Worm (Caenorhabditis elegans): ENCODE results near the gene spv-1.

Gene spv-1

DNA sequence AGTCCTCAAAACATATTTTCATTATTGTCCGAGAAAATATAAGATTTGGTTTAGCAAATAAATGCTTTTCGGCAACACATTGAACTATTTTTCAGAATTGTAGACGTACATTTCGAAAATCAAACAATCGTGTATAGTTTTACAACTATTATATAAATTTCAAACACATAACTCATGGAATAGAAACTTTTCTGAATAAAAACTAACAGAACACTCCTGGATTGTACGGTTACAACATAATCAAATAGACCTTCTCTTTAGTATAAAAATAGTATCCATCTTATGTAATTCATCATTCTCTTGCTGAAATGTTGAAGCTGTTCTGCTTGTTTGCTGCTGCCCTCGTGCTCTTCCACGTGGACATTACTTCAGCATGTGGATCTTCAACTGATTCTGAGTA, 17.5 kb downstream of the spv-1 start, which contains the start of gene ZK675.4:
TSS of gene ZK675.4 (plus strand) at position 301 of the 400 bp plus-strand sequence.
- TF ChIP-seq ztf-22 (GFP tag; optimal IDR thresholded peaks at IDR 0.05) (no peak), rec-8 (tag; optimal IDR thresholded peaks at IDR 0.05) (no peak), ceh-91 (GFP tag; IDR thresholded peaks at IDR 0.05) (no peak), F23B12.7 (tag; optimal IDR thresholded peaks at IDR 0.05; ENCODE audit: insufficient read depth) (no peak), ekl-4 (GFP tag; IDR thresholded peaks at IDR 0.05) (no peak), F10E7.11 (tag; optimal IDR thresholded peaks at IDR 0.05) (no peak), hlh-12 (tag; optimal IDR thresholded peaks at IDR 0.05) (no peak), tlf-1 (GFP tag; optimal IDR thresholded peaks at IDR 0.05) (no peak), nhr-90 (tag; optimal IDR thresholded peaks at IDR 0.05) (no peak)

DNA sequence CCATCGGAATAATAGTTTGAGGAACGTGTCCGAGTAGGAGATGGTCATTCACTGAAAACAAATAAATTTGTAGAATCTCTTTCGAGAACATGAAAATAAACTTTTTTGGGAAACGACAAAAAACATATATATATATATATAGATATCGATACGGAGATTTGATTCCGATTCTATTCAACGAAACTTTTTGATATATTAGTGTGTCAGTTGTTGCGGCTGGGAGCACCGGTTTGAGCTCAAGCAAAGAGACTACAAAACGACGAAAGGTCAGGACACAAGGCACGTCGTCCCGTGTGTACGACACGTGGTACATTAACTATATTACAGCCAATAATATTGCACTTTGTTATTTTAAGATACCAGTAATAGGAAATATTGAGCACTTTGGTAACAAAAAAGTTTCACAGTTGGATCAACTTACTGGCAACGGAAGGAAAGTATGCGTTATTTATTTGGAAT, 20.9 kb downstream of the spv-1 start, which contains the start of gene best-23:
TSS of gene best-23 (minus strand) at position 51 of the 459 bp plus-strand sequence.
- TF ChIP-seq nhr-90 (tag; optimal IDR thresholded peaks at IDR 0.05) (no peak), fkh-3 (tag; optimal IDR thresholded peaks at IDR 0.05) (no peak), ZK185.1 (tag; optimal IDR thresholded peaks at IDR 0.05; ENCODE audit: poor library complexity, severe bottlenecking) (no peak), attf-5 (GFP tag; optimal IDR thresholded peaks at IDR 0.05) (no peak), K12H6.12 (tag; optimal IDR thresholded peaks at IDR 0.05) (no peak), ceh-58 (GFP tag; IDR thresholded peaks at IDR 0.05) (no peak), unc-62 (GFP tag; optimal IDR thresholded peaks at IDR 0.05) (no peak), aptf-2 (GFP tag; conservative IDR thresholded peaks at IDR 0.05) (no peak), B0336.3 (GFP tag; IDR thresholded peaks at IDR 0.05) (no peak), Y79H2A.3 (GFP tag; conservative IDR thresholded peaks at IDR 0.05) (no peak), ztf-26 (tag; optimal IDR thresholded peaks at IDR 0.05) (no peak), cebp-1 (GFP tag; IDR thresholded peaks at IDR 0.05) (no peak), cebp-1 (tag; optimal IDR thresholded peaks at IDR 0.05) (no peak), B0035.1 (tag; optimal IDR thresholded peaks at IDR 0.05) (no peak)

DNA sequence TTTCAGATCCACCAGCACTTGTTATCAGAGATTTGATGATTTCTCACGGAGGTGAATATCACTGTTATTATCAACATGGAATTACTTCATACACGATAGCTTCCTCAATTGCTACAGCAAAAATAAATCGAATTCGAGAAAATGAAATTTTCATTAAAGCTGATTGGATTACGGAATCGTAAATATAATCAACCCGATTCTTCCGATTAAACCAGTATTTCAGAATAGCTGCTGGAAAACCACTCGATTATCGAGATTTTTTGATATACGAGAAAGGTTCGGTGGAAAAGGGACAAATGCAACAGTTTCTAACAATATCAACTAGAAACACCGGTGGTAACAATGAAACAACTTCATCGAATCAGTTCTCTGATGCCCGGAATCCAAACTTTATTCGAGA, 26.5 kb downstream of the spv-1 start:
- no peak for TF ChIP-seq ztf-6 (GFP tag; IDR thresholded peaks at IDR 0.05)
- TF ChIP-seq ets-4 (GFP tag; optimal IDR thresholded peaks at IDR 0.05): no peak
- TF ChIP-seq somi-1 (GFP tag; optimal IDR thresholded peaks at IDR 0.05): no peak
- no peak for TF ChIP-seq nfyb-1 (GFP tag; IDR thresholded peaks at IDR 0.05)
- TF ChIP-seq mes-4 (tag; optimal IDR thresholded peaks at IDR 0.05): no peak
- no peak for TF ChIP-seq Y56A3A.18 (GFP tag; IDR thresholded peaks at IDR 0.05)
- TF ChIP-seq hlh-12 (tag; optimal IDR thresholded peaks at IDR 0.05): no peak
- TF ChIP-seq zfh-2 (GFP tag; conservative IDR thresholded peaks at IDR 0.05): no peak
- TF ChIP-seq madf-6 (GFP tag; IDR thresholded peaks at IDR 0.05): no peak
- TF ChIP-seq xnd-1 (tag; optimal IDR thresholded peaks at IDR 0.05): no peak
- TF ChIP-seq bed-2 (GFP tag; IDR thresholded peaks at IDR 0.05): no peak
- TF ChIP-seq pha-4 (tag; optimal IDR thresholded peaks at IDR 0.05): no peak
- no peak for TF ChIP-seq F57C9.4 (tag; optimal IDR thresholded peaks at IDR 0.05)
- TF ChIP-seq snpc-1.3 (tag; optimal IDR thresholded peaks at IDR 0.05; ENCODE audit: insufficient read depth): no peak
- TF ChIP-seq B0019.2 (GFP tag; conservative IDR thresholded peaks at IDR 0.05): no peak
- no peak for TF ChIP-seq F52B5.7 (tag; optimal IDR thresholded peaks at IDR 0.05)
- no peak for TF ChIP-seq let-607 (tag; optimal IDR thresholded peaks at IDR 0.05)
- no peak for TF ChIP-seq T26A5.8 (tag; optimal IDR thresholded peaks at IDR 0.05)
